Worm (Caenorhabditis elegans): ENCODE data around the gene clec-207.
"Not testable (repeated sequence)": the region's sequence is repeated elsewhere in the genome, so short reads cannot be mapped to it uniquely, and the experiment has no call there.

clec-207 gene

DNA sequence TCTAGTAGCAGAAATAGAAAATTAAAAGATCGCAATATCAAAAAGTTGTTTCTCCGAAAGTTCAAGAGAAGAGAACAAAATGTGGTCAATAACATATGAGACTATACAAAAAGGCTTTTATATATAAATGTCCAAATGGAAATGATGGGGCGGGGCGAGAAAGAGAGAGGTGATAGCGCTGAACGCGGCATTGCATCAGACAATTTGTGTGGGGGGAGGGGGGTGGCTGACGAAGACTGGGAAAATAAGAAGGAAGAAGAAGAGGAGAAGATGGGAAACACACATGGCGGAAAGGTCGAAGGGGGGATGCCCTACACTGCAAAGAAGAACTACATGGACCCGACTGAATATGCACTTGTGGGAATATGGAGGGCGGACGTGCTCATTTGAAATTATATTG, 39.5 kb downstream of the clec-207 start:
- TF ChIP-seq efl-1 (optimal IDR thresholded peaks at IDR 0.05), result peak; percentile 4 to 17
- no peak for TF ChIP-seq efl-1 (GFP tag; optimal IDR thresholded peaks at IDR 0.05 in 1 of 2)
- peak; percentile 1 for TF ChIP-seq nhr-20 (tag; optimal IDR thresholded peaks at IDR 0.05)
- TF ChIP-seq hpl-2 (GFP tag; optimal IDR thresholded peaks at IDR 0.05), result no peak
- TF ChIP-seq fkh-8 (tag; optimal IDR thresholded peaks at IDR 0.05), result peak; percentile 34
- TF ChIP-seq skn-1 (tag; optimal IDR thresholded peaks at IDR 0.05), result peak; percentile 23
- no peak for TF ChIP-seq pax-3 (tag; optimal IDR thresholded peaks at IDR 0.05)
- peak; percentile 48 for TF ChIP-seq blmp-1 (tag; optimal IDR thresholded peaks at IDR 0.05)
- TF ChIP-seq ceh-82 (tag; optimal IDR thresholded peaks at IDR 0.05), result peak in 1 of 3 experiments; percentile 42
- peak; percentile 98 for TF ChIP-seq lin-14 (GFP tag; optimal IDR thresholded peaks at IDR 0.05)
- peak; percentile 7 for TF ChIP-seq snu-23 (GFP tag; optimal IDR thresholded peaks at IDR 0.05)
- peak; percentile 62 for TF ChIP-seq rnt-1 (tag; optimal IDR thresholded peaks at IDR 0.05)
- TF ChIP-seq nhr-71 (tag; optimal IDR thresholded peaks at IDR 0.05), result peak; percentile 31
- TF ChIP-seq lsy-2 (tag; optimal IDR thresholded peaks at IDR 0.05), result peak in 1 of 2 experiments; percentile 44
- peak; percentile 72 for TF ChIP-seq nhr-85 (tag)
- TF ChIP-seq mep-1 (tag; optimal IDR thresholded peaks at IDR 0.05), result peak; percentile 19
- no peak for TF ChIP-seq dsc-1 (tag; optimal IDR thresholded peaks at IDR 0.05)
- no peak for TF ChIP-seq efl-3 (GFP tag; optimal IDR thresholded peaks at IDR 0.05)
- TF ChIP-seq unc-86 (tag; optimal IDR thresholded peaks at IDR 0.05), result no peak
- TF ChIP-seq jun-1 (tag; optimal IDR thresholded peaks at IDR 0.05), result peak; percentile 56

DNA sequence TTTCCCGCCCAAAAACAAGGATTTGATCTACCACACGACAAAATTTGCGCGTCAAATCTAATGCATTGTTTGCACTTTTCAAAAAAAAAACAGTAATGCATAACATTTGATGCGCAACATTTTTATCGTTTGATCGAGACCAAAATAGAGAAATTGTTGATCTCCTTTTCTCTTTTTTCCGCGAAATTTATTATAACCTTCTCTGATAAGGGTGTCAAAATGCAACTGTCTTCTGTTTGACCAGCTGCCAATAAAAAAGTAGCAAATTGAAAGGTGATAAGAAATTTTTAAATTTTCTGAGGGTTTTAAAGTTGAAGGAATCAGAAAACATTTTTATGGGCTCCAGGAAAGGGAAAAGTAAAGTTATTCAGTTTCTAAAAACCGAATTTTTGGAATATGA, 41.1 kb downstream of the clec-207 start:
- TF ChIP-seq rnt-1 (tag; optimal IDR thresholded peaks at IDR 0.05) (no peak), nhr-20 (tag; optimal IDR thresholded peaks at IDR 0.05) (peak; percentile 12), blmp-1 (tag; optimal IDR thresholded peaks at IDR 0.05) (peak; percentile 66)

DNA sequence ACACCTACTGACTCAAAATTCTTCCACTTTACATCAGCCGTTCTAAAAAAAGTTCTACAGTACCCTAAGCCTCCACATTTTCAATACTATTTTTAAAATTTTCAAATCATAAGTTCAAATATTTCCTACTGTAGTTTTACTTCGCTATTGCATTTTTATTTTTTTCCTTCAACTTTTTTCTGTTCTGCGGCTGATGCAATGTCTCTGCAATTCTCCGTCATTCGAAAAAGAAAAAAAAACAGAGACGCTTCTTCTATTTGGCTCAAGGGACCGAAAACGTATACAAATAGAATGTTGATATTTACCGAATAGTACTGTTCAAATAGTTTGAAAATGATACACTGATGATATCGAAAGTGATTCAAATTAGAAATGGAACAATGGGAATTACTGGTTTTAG, 42.4 kb downstream of the clec-207 start:
- no peak for TF ChIP-seq pqm-1 (tag; optimal IDR thresholded peaks at IDR 0.05)
- TF ChIP-seq dsc-1 (tag; optimal IDR thresholded peaks at IDR 0.05), result no peak
- TF ChIP-seq Y116A8C.19 (tag; optimal IDR thresholded peaks at IDR 0.05; ENCODE audit: borderline replicate concordance), result no peak
- TF ChIP-seq nhr-237 (tag; optimal IDR thresholded peaks at IDR 0.05), result no peak
- TF ChIP-seq ceh-88 (GFP tag; IDR thresholded peaks at IDR 0.05), result no peak
- TF ChIP-seq rnt-1 (tag; optimal IDR thresholded peaks at IDR 0.05), result peak; percentile 67
- no peak for TF ChIP-seq vab-15 (tag; optimal IDR thresholded peaks at IDR 0.05)
- peak in 1 of 2 experiments; percentile 71 for TF ChIP-seq lsy-2 (tag; optimal IDR thresholded peaks at IDR 0.05)

DNA sequence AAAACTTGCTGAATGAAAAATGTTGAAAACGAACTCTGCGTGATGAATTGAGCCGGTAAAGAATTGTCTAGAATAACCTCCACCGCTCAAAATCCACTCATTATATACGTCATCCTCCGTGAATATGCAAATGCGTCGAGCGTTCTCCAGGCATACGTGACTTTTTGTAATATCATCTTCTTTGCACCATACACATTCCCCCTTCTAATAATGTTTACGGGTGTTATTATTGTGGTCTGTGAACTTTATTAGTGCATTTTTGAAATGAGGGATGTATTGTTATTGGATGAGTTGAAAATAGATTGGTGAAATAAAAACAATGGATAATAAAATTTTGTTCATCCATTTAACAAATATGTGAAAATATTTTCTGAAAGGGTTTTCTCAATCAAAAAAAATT, 44.0 kb downstream of the clec-207 start, which contains the start of gene F22F7.7:
F22F7.7 (minus strand) TSS at position 125 of the 400 bp plus-strand sequence.
- TF ChIP-seq nhr-85 (tag) (no peak), nhr-237 (tag; optimal IDR thresholded peaks at IDR 0.05) (no peak), ceh-63 (GFP tag; optimal IDR thresholded peaks at IDR 0.05) (no peak), nhr-76 (tag; optimal IDR thresholded peaks at IDR 0.05) (no peak), hpl-2 (GFP tag; optimal IDR thresholded peaks at IDR 0.05) (no peak), hlh-17 (GFP tag; optimal IDR thresholded peaks at IDR 0.05; ENCODE audit: borderline replicate concordance) (no peak), sup-37 (GFP tag; optimal IDR thresholded peaks at IDR 0.05) (no peak), snpc-4 (tag; optimal IDR thresholded peaks at IDR 0.05) (no peak), C04F5.9 (tag; optimal IDR thresholded peaks at IDR 0.05) (no peak), zip-4 (GFP tag; optimal IDR thresholded peaks at IDR 0.05) (no peak), unc-62 (GFP tag; optimal IDR thresholded peaks at IDR 0.05) (no peak), pax-3 (tag; optimal IDR thresholded peaks at IDR 0.05) (no peak), elt-3 (tag; optimal IDR thresholded peaks at IDR 0.05) (no peak)

- not testable (repeated sequence) for TF ChIP-seq nhr-19 (GFP tag; conservative IDR thresholded peaks at IDR 0.05); fkh-10 (GFP tag; optimal IDR thresholded peaks at IDR 0.05); fos-1 (tag; optimal IDR thresholded peaks at IDR 0.05)
Measured at ce11 chrV:2144408-2144807, 48.5 kb downstream of the clec-207 start, which contains the start of gene F22F7.12. Gene F22F7.12, minus strand, starts transcription at chrV:2144508.

Measured in whole organism, L1 larva.